Fruit fly (Drosophila melanogaster) whole organism, embryonic: Measurements from ENCODE around the gene mld.

ENCODE experiments used
- B-H2 ChIP-seq: fragments of 200-800 bp; sonication (Bioruptor generic); optimal IDR thresholded peaks from 2 replicates; lab custom pipeline; 2018; ENCODE audit warnings: missing biosample characterization, mild to moderate bottlenecking, missing genetic modification characterization
- Blimp-1 ChIP-seq: fragments of 200-800 bp; sonication (Bioruptor generic); optimal IDR thresholded peaks from 3 replicates; lab custom pipeline; 2018; ENCODE audit warnings: missing biosample characterization, missing genetic modification characterization, mild to moderate bottlenecking, moderate library complexity, missing genetic modification reagents
- CG10543 ChIP-seq: fragments of 200-800 bp; sonication (Bioruptor generic); optimal IDR thresholded peaks from 3 replicates; lab custom pipeline; 2017; ENCODE audit warnings: missing biosample characterization, mild to moderate bottlenecking, missing genetic modification characterization, moderate library complexity
- CG10959 ChIP-seq: fragments of 200-800 bp; sonication (Bioruptor generic); IDR thresholded peaks from 2 replicates; pipeline ENCODE4 v1.3.6; 2022; ENCODE audit warnings: missing biosample characterization, missing genetic modification characterization
- CG11696 ChIP-seq: fragments of 200-800 bp; sonication (Bioruptor generic); IDR thresholded peaks from 2 replicates; pipeline ENCODE4 v1.3.6; 2022; ENCODE audit warnings: missing biosample characterization, missing genetic modification characterization
- CG12299 ChIP-seq: fragments of 200-800 bp; sonication (Bioruptor generic); optimal IDR thresholded peaks from 2 replicates; lab custom pipeline; 2018; ENCODE audit warnings: missing biosample characterization, mild to moderate bottlenecking, missing genetic modification characterization
- CG15073 ChIP-seq: fragments of 200-800 bp; sonication (Bioruptor generic); optimal IDR thresholded peaks from 2 replicates; lab custom pipeline; 2016; ENCODE audit warnings: missing biosample characterization, missing genetic modification characterization
- CG16815 ChIP-seq: fragments of 200-800 bp; sonication (Bioruptor generic); optimal IDR thresholded peaks from 3 replicates; lab custom pipeline; 2017; ENCODE audit warnings: missing biosample characterization, mild to moderate bottlenecking, missing genetic modification characterization
- CG17385 ChIP-seq: fragments of 200-800 bp; sonication (Bioruptor generic); optimal IDR thresholded peaks from 3 replicates; lab custom pipeline; 2018; ENCODE audit warnings: missing biosample characterization, mild to moderate bottlenecking, missing genetic modification characterization
- CG18619 ChIP-seq: fragments of 200-800 bp; sonication (Bioruptor generic); optimal IDR thresholded peaks from 3 replicates; lab custom pipeline; 2017; ENCODE audit warnings: missing biosample characterization, mild to moderate bottlenecking, missing genetic modification characterization
- CG32532 ChIP-seq: fragments of 200-800 bp; sonication (Bioruptor generic); IDR thresholded peaks from 2 replicates; pipeline ENCODE4 v1.3.6; 2022; ENCODE audit warnings: missing biosample characterization, missing genetic modification characterization
- CG34224 ChIP-seq: fragments of 200-800 bp; sonication (Bioruptor generic); IDR thresholded peaks from 3 replicates; pipeline ENCODE4 v1.3.6; 2022; ENCODE audit warnings: missing biosample characterization, missing genetic modification characterization; ENCODE audit not compliant: partially characterized antibody
- CG6175 ChIP-seq: fragments of 200-800 bp; sonication (Bioruptor generic); IDR thresholded peaks from 3 replicates; pipeline ENCODE4 v1.3.6; 2022; ENCODE audit warnings: missing biosample characterization, missing genetic modification characterization
- CG7745 ChIP-seq: fragments of 200-800 bp; sonication (Bioruptor generic); optimal IDR thresholded peaks from 2 replicates; lab custom pipeline; 2018; ENCODE audit warnings: missing biosample characterization, mild to moderate bottlenecking, missing genetic modification characterization, moderate library complexity
- CG8089 ChIP-seq: fragments of 200-800 bp; sonication (Bioruptor generic); optimal IDR thresholded peaks from 3 replicates; lab custom pipeline; 2016; ENCODE audit warnings: missing biosample characterization, missing genetic modification characterization
- CG8924 ChIP-seq: fragments of 200-800 bp; optimal IDR thresholded peaks from 3 replicates; lab custom pipeline; 2019; ENCODE audit warnings: missing biosample characterization, mild to moderate bottlenecking, missing genetic modification characterization, moderate library complexity
- CTCF ChIP-seq: fragments of 200-800 bp; sonication (Bioruptor generic); optimal IDR thresholded peaks from 2 replicates; lab custom pipeline; 2017; ENCODE audit warnings: missing biosample characterization, mild to moderate bottlenecking, missing genetic modification characterization, moderate library complexity
- D19A ChIP-seq: fragments of 200-800 bp; optimal IDR thresholded peaks from 3 replicates; lab custom pipeline; 2019; ENCODE audit warnings: missing biosample characterization, mild to moderate bottlenecking, missing genetic modification characterization, moderate library complexity
- Dbx ChIP-seq: fragments of 200-800 bp; sonication (Bioruptor generic); IDR thresholded peaks from 3 replicates; pipeline ENCODE4 v1.3.6; 2022; ENCODE audit warnings: missing biosample characterization, missing genetic modification characterization
- Eip74EF ChIP-seq, 2 experiments: fragments of 200-800 bp in 1 of 2; fragments of >200 bp in 1 of 2; sonication (Bioruptor generic) in 1 of 2; optimal IDR thresholded peaks; 2 replicates each; lab custom pipeline; 2017 to 2019; ENCODE audit warnings: missing biosample characterization in 2 of 2, missing genetic modification characterization in 2 of 2, mild to moderate bottlenecking in 1 of 2, moderate library complexity in 1 of 2
- HLH54F ChIP-seq: fragments of 200-800 bp; sonication (Bioruptor generic); optimal IDR thresholded peaks from 3 replicates; lab custom pipeline; 2016; ENCODE audit warnings: missing biosample characterization, missing genetic modification characterization
- Hr39 ChIP-seq: fragments of >200 bp; optimal IDR thresholded peaks from 2 replicates; lab custom pipeline; 2017
- MTF-1 ChIP-seq: fragments of 200-800 bp; sonication (Bioruptor generic); optimal IDR thresholded peaks from 2 replicates; lab custom pipeline; 2018; ENCODE audit warnings: missing biosample characterization, mild to moderate bottlenecking, missing genetic modification characterization, borderline replicate concordance
- Med ChIP-seq: fragments of 200-800 bp; sonication (Bioruptor generic); peaks from one replicate; lab custom pipeline; 2016; ENCODE audit warnings: missing biosample characterization, missing genetic modification characterization, mild to moderate bottlenecking, inconsistent platforms, moderate library complexity
- NC2β ChIP-seq: fragments of 200-800 bp; sonication (Bioruptor generic); optimal IDR thresholded peaks from 2 replicates; lab custom pipeline; 2016; ENCODE audit warnings: missing biosample characterization, missing genetic modification characterization
- NFAT ChIP-seq: fragments of 200-800 bp; sonication (Bioruptor generic); IDR thresholded peaks from 2 replicates; pipeline ENCODE4 v1.3.6; 2022; ENCODE audit warnings: missing biosample characterization, missing genetic modification characterization
- PHDP ChIP-seq: fragments of 200-800 bp; sonication (Bioruptor generic); optimal IDR thresholded peaks from 3 replicates; lab custom pipeline; 2018; ENCODE audit warnings: missing biosample characterization, mild to moderate bottlenecking, missing genetic modification characterization, moderate library complexity
- Poxn ChIP-seq: fragments of 200-800 bp; sonication (Bioruptor generic); IDR thresholded peaks from 2 replicates; pipeline ENCODE4 v1.3.6; 2022; ENCODE audit warnings: missing biosample characterization, missing genetic modification characterization
- Sox102F ChIP-seq: fragments of 200-800 bp; sonication (Bioruptor generic); optimal IDR thresholded peaks from 2 replicates; lab custom pipeline; 2018; ENCODE audit warnings: missing biosample characterization, mild to moderate bottlenecking, missing genetic modification characterization, moderate library complexity
- Tbp ChIP-seq: fragments of >200 bp; optimal IDR thresholded peaks from 2 replicates; lab custom pipeline; 2018; ENCODE audit warnings: missing biosample characterization, missing genetic modification characterization
- Trl ChIP-seq, 3 experiments: fragments of >200 bp in 2 of 3; fragments of 200-800 bp in 1 of 3; sonication (Bioruptor generic) in 1 of 3; optimal IDR thresholded peaks; 2 replicates in 1 of 3; 3 replicates in 2 of 3; lab custom pipeline; 2016 to 2017; ENCODE audit warnings: missing biosample characterization in 1 of 3, missing genetic modification characterization in 1 of 3
- ac ChIP-seq: fragments of 200-800 bp; sonication (Bioruptor generic); optimal IDR thresholded peaks from 3 replicates; lab custom pipeline; 2017; ENCODE audit warnings: missing biosample characterization, mild to moderate bottlenecking, missing genetic modification characterization
- bab2 ChIP-seq: fragments of 200-800 bp; sonication (Bioruptor generic); optimal IDR thresholded peaks from 2 replicates; lab custom pipeline; 2016; ENCODE audit warnings: missing biosample characterization, missing genetic modification characterization
- btn ChIP-seq: fragments of 200-800 bp; sonication (Bioruptor generic); optimal IDR thresholded peaks from 2 replicates; lab custom pipeline; 2016; ENCODE audit warnings: missing biosample characterization, missing genetic modification characterization
- crc ChIP-seq: fragments of 200-800 bp; sonication (Bioruptor generic); optimal IDR thresholded peaks from 2 replicates; lab custom pipeline; 2016; ENCODE audit warnings: missing biosample characterization, missing genetic modification characterization
- crol ChIP-seq: fragments of 200-800 bp; sonication (Bioruptor generic); IDR thresholded peaks from 2 replicates; pipeline ENCODE4 v1.3.6; 2022; ENCODE audit warnings: missing biosample characterization, missing genetic modification characterization
- dmrt11E ChIP-seq: fragments of 200-800 bp; sonication (Bioruptor generic); optimal IDR thresholded peaks from 3 replicates; lab custom pipeline; 2018; ENCODE audit warnings: missing biosample characterization, mild to moderate bottlenecking, missing genetic modification characterization, moderate library complexity
- gro ChIP-seq: fragments of 200-800 bp; sonication (Bioruptor generic); optimal IDR thresholded peaks from 2 replicates; lab custom pipeline; 2016; ENCODE audit warnings: missing biosample characterization, missing genetic modification characterization
- kah ChIP-seq: fragments of 200-800 bp; sonication (Bioruptor generic); optimal IDR thresholded peaks from 2 replicates; lab custom pipeline; 2018; ENCODE audit warnings: missing biosample characterization, mild to moderate bottlenecking, missing genetic modification characterization
- nerfin-1 ChIP-seq: fragments of 200-800 bp; sonication (Bioruptor generic); optimal IDR thresholded peaks from 3 replicates; lab custom pipeline; 2019; ENCODE audit warnings: missing biosample characterization, mild to moderate bottlenecking, missing genetic modification characterization, moderate library complexity
- phol ChIP-seq: fragments of 200-800 bp; sonication (Bioruptor generic); optimal IDR thresholded peaks from 3 replicates; lab custom pipeline; 2018; ENCODE audit warnings: missing biosample characterization, mild to moderate bottlenecking, missing genetic modification characterization, moderate library complexity
- stc ChIP-seq: fragments of 200-800 bp; sonication (Bioruptor generic); IDR thresholded peaks from 2 replicates; pipeline ENCODE4 v1.3.6; 2022; ENCODE audit warnings: missing biosample characterization, missing genetic modification characterization
- sug ChIP-seq: fragments of 200-800 bp; optimal IDR thresholded peaks from 2 replicates; lab custom pipeline; 2019; ENCODE audit warnings: missing biosample characterization, mild to moderate bottlenecking, missing genetic modification characterization, moderate library complexity
- tap ChIP-seq: fragments of 200-800 bp; optimal IDR thresholded peaks from 3 replicates; lab custom pipeline; 2019; ENCODE audit warnings: missing biosample characterization, mild to moderate bottlenecking, missing genetic modification characterization, moderate library complexity
- trem ChIP-seq: fragments of 200-800 bp; optimal IDR thresholded peaks from 3 replicates; lab custom pipeline; 2019; ENCODE audit warnings: missing biosample characterization, mild to moderate bottlenecking, missing genetic modification characterization, moderate library complexity
- unpg ChIP-seq: fragments of 200-800 bp; sonication (Bioruptor generic); optimal IDR thresholded peaks from 3 replicates; lab custom pipeline; 2018; ENCODE audit warnings: missing biosample characterization, mild to moderate bottlenecking, missing genetic modification characterization, moderate library complexity
- vvl ChIP-seq: fragments of 200-800 bp; sonication (Bioruptor generic); IDR thresholded peaks from 2 replicates; pipeline ENCODE4 v1.3.6; 2022; ENCODE audit warnings: missing biosample characterization, missing genetic modification characterization
- z ChIP-seq: fragments of 200-800 bp; sonication (Bioruptor generic); IDR thresholded peaks from 3 replicates; pipeline ENCODE4 v1.3.6; 2022; ENCODE audit warnings: missing biosample characterization, missing genetic modification characterization

The mld gene

DNA sequence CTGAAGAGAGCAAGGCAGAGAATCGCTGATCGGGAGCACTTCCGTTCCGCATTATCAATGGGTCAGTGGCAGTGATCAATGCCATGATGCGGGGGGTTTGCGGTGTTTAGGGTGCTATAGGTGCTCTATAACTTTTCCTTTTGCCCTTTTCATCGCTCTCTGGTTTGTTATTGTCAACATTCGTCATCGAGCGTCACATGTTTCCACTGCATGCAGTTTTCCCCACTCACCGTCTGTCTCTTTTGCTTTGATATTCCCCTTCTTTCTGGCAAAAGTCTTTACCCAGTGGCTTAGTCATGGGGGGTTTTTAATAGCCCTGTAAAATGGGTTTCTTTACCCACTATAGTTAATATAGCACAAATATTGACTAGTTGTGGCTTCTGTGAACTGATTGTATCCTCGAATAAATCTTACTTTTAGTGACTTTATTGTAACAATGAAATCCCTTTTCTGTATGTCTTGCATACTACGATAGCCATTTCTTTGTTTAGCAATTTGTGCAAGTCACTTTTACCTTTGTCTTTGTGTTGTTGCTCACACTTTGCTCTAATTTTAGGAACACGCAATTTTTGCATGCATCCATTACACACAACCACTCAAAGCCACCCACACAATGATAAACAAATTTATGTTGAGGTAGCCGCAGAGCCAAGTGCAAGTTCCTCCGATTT is 18.6 kb upstream of the mld start:
- TF ChIP-seq CG15073 (GFP tag; lab: Kevin White, UChicago) = no peak
- TF ChIP-seq sug (tag; lab: Kevin White, UChicago) = peak; percentile 11
- TF ChIP-seq Trl (optimal IDR thresholded peaks at IDR 0.05; lab: Kevin White, UChicago) = peak in 1 of 2 experiments; percentile 20
- TF ChIP-seq Trl (GFP tag; optimal IDR thresholded peaks at IDR 0.05; lab: Kevin White, UChicago) = no peak
- peak in 1 of 2 experiments; percentile 45 for TF ChIP-seq Eip74EF (GFP tag; optimal IDR thresholded peaks at IDR 0.05; lab: Kevin White, UChicago)
- 0 out of 2 replicates have a peak, but pooled peaks have one; percentile 15 for TF ChIP-seq stc (GFP tag; lab: Robert Waterston, UW)
- no peak for TF ChIP-seq CG8924 (tag; lab: Kevin White, UChicago)
- peak; percentile 68 for TF ChIP-seq Med (GFP tag; lab: Kevin White, UChicago)
- no peak for TF ChIP-seq Hr39
- peak; percentile 14; the same call in 1 of the 2 replicates for TF ChIP-seq vvl (GFP tag; lab: Robert Waterston, UW)
- no peak for TF ChIP-seq Poxn
- peak; percentile 60 for TF ChIP-seq crol (GFP tag; lab: Robert Waterston, UW)
- TF ChIP-seq Blimp-1 (GFP tag; lab: Kevin White, UChicago) = peak; percentile 2
- TF ChIP-seq, all 482 proteins: peak for 8

DNA sequence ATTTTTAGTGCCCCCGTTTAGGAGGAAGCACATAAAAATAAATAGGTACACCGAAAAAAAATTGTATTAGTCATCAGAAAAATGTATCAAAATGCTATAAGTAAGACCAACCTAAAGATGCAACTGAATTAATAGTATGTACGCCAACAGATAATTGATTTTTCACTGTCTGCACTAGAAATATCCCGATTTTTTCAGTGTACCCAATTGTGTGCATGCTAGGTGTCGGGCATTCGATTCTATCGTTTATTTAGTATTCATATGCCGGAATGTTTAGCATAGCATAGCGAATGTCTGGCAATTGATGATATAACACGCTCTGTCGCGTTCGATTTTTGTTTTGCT is 18.1 kb upstream of the mld start:
- TF ChIP-seq CG34224 (GFP tag; lab: Robert Waterston, UW) = no peak
- peak; percentile 64 for TF ChIP-seq D19A (tag; lab: Kevin White, UChicago)
- TF ChIP-seq CG7745 (tag; lab: Kevin White, UChicago) = no peak
- peak; percentile 54 for TF ChIP-seq kah (GFP tag; lab: Kevin White, UChicago)
- peak; percentile 75 for TF ChIP-seq nerfin-1 (tag; lab: Kevin White, UChicago)
- peak; percentile 59 for TF ChIP-seq CG16815 (GFP tag; lab: Kevin White, UChicago)
- TF ChIP-seq B-H2 (GFP tag; lab: Kevin White, UChicago) = no peak
- TF ChIP-seq Tbp (GFP tag; lab: Kevin White, UChicago) = no peak
- peak in 1 of 2 experiments; percentile 84 for TF ChIP-seq Eip74EF (GFP tag; optimal IDR thresholded peaks at IDR 0.05; lab: Kevin White, UChicago)
- TF ChIP-seq CG17385 (GFP tag; lab: Kevin White, UChicago) = peak; percentile 82
- peak; percentile 83 for TF ChIP-seq phol (tag; lab: Kevin White, UChicago)
- TF ChIP-seq CG8089 (GFP tag; lab: Kevin White, UChicago) = peak; percentile 86
- peak; percentile 52 for TF ChIP-seq NFAT
- TF ChIP-seq bab2 (GFP tag; lab: Kevin White, UChicago) = peak; percentile 93
- peak; percentile 89 for TF ChIP-seq Dbx
- TF ChIP-seq CTCF (GFP tag; lab: Kevin White, UChicago) = peak; percentile 28
- TF ChIP-seq z (GFP tag; lab: Robert Waterston, UW) = peak; percentile 45; the same call in 1 of the 3 replicates
- TF ChIP-seq HLH54F (GFP tag; lab: Kevin White, UChicago) = peak; percentile 85
- TF ChIP-seq CG11696 (GFP tag; lab: Robert Waterston, UW) = peak; percentile 73
- TF ChIP-seq NC2β = peak; percentile 83
- TF ChIP-seq CG10543 = peak; percentile 67
- peak; percentile 90 for TF ChIP-seq CG32532 (GFP tag; lab: Robert Waterston, UW)
- peak; percentile 92 for TF ChIP-seq crc (GFP tag; lab: Kevin White, UChicago)
- peak; percentile 69 for TF ChIP-seq CG18619 (GFP tag; lab: Kevin White, UChicago)
- peak; percentile 53 for TF ChIP-seq MTF-1 (GFP tag; lab: Kevin White, UChicago)
- no peak for TF ChIP-seq ac (GFP tag; lab: Kevin White, UChicago)
- peak; percentile 94 for TF ChIP-seq Sox102F (GFP tag; lab: Kevin White, UChicago)
- peak; percentile 85 for TF ChIP-seq tap (tag; lab: Kevin White, UChicago)
- TF ChIP-seq unpg (GFP tag; lab: Kevin White, UChicago) = peak; percentile 90
- TF ChIP-seq CG6175 (GFP tag; lab: Robert Waterston, UW) = peak; percentile 73; the same call in 2 of the 3 replicates
- TF ChIP-seq trem = peak; percentile 27
- TF ChIP-seq CG12299 (tag; lab: Kevin White, UChicago) = peak; percentile 79
- TF ChIP-seq gro (GFP tag; lab: Kevin White, UChicago) = peak; percentile 93
- peak; percentile 84 for TF ChIP-seq btn (GFP tag; lab: Kevin White, UChicago)
- peak; percentile 68 for TF ChIP-seq CG10959 (GFP tag; lab: Robert Waterston, UW)
- peak; percentile 54 for TF ChIP-seq dmrt11E (tag; lab: Kevin White, UChicago)
- peak; percentile 91 for TF ChIP-seq PHDP (tag; lab: Kevin White, UChicago)
